Worm (Caenorhabditis elegans) whole organism, midembryonic: ENCODE results near the gene Y9C2UA.1.
A peak's percentile ranks its signal among the peaks of the same experiment; 100 is the strongest.

Source experiments
- T22C8.4 ChIP-seq: fragments of 200-800 bp; sonication (Bioruptor generic); IDR thresholded peaks from 2 replicates; pipeline ENCODE4 v1.3.6; 2022; ENCODE audit warnings: missing genetic modification characterization, missing compliant biosample characterization
- cog-1 ChIP-seq: sonication (generic microtip); optimal IDR thresholded peaks from 2 replicates; lab custom pipeline; 2016; ENCODE audit warnings: missing genetic modification characterization, missing compliant biosample characterization
- flt-1 ChIP-seq: fragments of 200-800 bp; sonication (Bioruptor generic); IDR thresholded peaks from 2 replicates; pipeline ENCODE4 v1.3.6; 2022; ENCODE audit warnings: missing genetic modification characterization, missing compliant biosample characterization
- klf-2 ChIP-seq: fragments of 200-800 bp; sonication (Bioruptor generic); conservative IDR thresholded peaks from 2 replicates; pipeline ENCODE4 v1.3.6; 2022; ENCODE audit warnings: missing genetic modification reagents, missing genetic modification characterization, missing compliant biosample characterization
- med-1 ChIP-seq: sonication (generic microtip); optimal IDR thresholded peaks from 2 replicates; lab custom pipeline; 2017; ENCODE audit warnings: missing genetic modification characterization, mild to moderate bottlenecking, missing compliant biosample characterization, antibody characterized with exemption, missing genetic modification reagents; ENCODE audit not compliant: insufficient read depth
- ref-1 ChIP-seq: fragments of 200-800 bp; sonication (Bioruptor generic); conservative IDR thresholded peaks from 2 replicates; pipeline ENCODE4 v1.3.6; 2022; ENCODE audit warnings: missing genetic modification reagents, missing genetic modification characterization, missing compliant biosample characterization
- tab-1 ChIP-seq: fragments of 200-800 bp; sonication (Bioruptor generic); IDR thresholded peaks from 2 replicates; pipeline ENCODE4 v1.3.6; 2022; ENCODE audit warnings: missing genetic modification characterization, missing compliant biosample characterization
- ztf-23 ChIP-seq: fragments of 200-800 bp; sonication (Bioruptor generic); IDR thresholded peaks from 2 replicates; pipeline ENCODE4 v1.3.6; 2022; ENCODE audit warnings: missing genetic modification reagents, missing genetic modification characterization, missing compliant biosample characterization
- ztf-29 ChIP-seq: fragments of 200-800 bp; sonication (Bioruptor generic); IDR thresholded peaks from 2 replicates; pipeline ENCODE4 v1.3.6; 2022; ENCODE audit warnings: missing genetic modification reagents, missing genetic modification characterization, missing compliant biosample characterization

The Y9C2UA.1 gene

ce11 chrII:9139172-9139700 lies at the start of gene Y9C2UA.1:
TSS of gene Y9C2UA.1 (plus strand) at chrII:9139650.
- TF ChIP-seq ztf-23, result no peak
- TF ChIP-seq klf-2 (GFP tag; lab: Robert Waterston, UW), result no peak
- TF ChIP-seq cog-1, result no peak
- no peak for TF ChIP-seq flt-1
- no peak for TF ChIP-seq ref-1 (GFP tag; lab: Robert Waterston, UW)
- no peak for TF ChIP-seq tab-1 (GFP tag; lab: Robert Waterston, UW)
- no peak for TF ChIP-seq med-1 (GFP tag; lab: Kevin White, UChicago)
- TF ChIP-seq ztf-29 (GFP tag; lab: Robert Waterston, UW), result no peak
- no peak for TF ChIP-seq T22C8.4 (GFP tag; lab: Robert Waterston, UW)

ce11 chrII:9092910-9093309 lies 46.5 kb upstream of the Y9C2UA.1 start:
- TF ChIP-seq ref-1 (GFP tag; lab: Robert Waterston, UW) (no peak), flt-1 (no peak), klf-2 (GFP tag; lab: Robert Waterston, UW) (no peak), cog-1 (no peak), T22C8.4 (GFP tag; lab: Robert Waterston, UW) (no peak), ztf-23 (no peak), ztf-29 (GFP tag; lab: Robert Waterston, UW) (no peak), med-1 (GFP tag; lab: Kevin White, UChicago) (no peak), tab-1 (GFP tag; lab: Robert Waterston, UW) (no peak)

DNA sequence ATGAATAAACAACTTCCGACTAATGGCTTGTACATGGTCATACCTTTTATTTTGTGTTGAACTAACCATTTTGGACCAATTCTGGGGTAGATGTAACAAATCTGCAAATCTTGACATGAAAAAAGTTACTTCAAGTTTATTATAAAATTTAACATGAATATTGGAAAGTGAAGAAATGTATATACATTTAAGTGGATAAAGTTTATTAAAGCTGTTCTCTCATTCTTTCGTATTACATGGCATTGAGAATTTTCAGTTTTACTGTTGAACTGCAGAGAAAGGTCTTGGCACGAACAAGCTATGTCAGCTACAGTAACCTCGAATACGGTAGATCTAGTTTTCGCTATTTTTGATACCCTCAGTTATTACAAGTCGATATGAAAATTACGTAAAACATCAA lies 45.9 kb upstream of the Y9C2UA.1 start, which contains the start of gene C07H4.1:
Gene C07H4.1 (minus strand): TSS at position 101 of the 400 bp plus-strand sequence.
- no peak for TF ChIP-seq ref-1 (GFP tag; lab: Robert Waterston, UW)
- no peak for TF ChIP-seq klf-2 (GFP tag; lab: Robert Waterston, UW)
- no peak for TF ChIP-seq tab-1 (GFP tag; lab: Robert Waterston, UW)
- no peak for TF ChIP-seq flt-1
- TF ChIP-seq med-1 (GFP tag; lab: Kevin White, UChicago), result no peak
- no peak for TF ChIP-seq ztf-23
- no peak for TF ChIP-seq T22C8.4 (GFP tag; lab: Robert Waterston, UW)
- TF ChIP-seq ztf-29 (GFP tag; lab: Robert Waterston, UW), result no peak
- TF ChIP-seq cog-1, result no peak

DNA sequence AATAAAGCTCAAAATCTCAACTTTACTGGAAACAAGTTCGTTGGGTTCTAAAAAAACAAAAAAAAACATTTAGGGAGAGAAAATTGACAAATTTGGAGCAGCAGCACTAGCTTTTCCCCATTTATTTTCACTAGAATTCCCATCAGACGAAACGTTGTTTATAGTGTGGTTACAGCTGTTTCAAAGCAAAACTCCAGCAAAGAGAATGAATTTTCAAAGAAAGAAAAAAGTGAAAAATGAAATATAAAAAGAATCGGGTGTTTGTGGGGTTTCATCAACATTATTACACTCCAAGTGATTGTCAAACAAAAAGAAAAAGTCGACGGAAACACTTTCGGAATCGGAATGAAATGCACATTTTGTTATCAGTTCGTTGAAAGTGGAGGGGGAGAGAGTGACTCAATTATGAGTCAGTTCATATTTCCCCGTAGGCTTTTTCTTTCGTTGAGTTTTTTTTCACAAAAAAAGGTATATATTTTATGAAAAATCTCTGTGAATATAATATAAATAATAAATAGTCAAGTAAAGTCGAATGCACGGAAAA lies 45.1 kb upstream of the Y9C2UA.1 start:
- TF ChIP-seq med-1 (GFP tag; lab: Kevin White, UChicago) (no peak), cog-1 (no peak), flt-1 (no peak), ref-1 (GFP tag; lab: Robert Waterston, UW) (no peak), tab-1 (GFP tag; lab: Robert Waterston, UW) (no peak), T22C8.4 (GFP tag; lab: Robert Waterston, UW) (no peak), klf-2 (GFP tag; lab: Robert Waterston, UW) (no peak), ztf-29 (GFP tag; lab: Robert Waterston, UW) (no peak), ztf-23 (no peak)

- TF ChIP-seq T22C8.4 (GFP tag; lab: Robert Waterston, UW) (no peak), klf-2 (GFP tag; lab: Robert Waterston, UW) (no peak), tab-1 (GFP tag; lab: Robert Waterston, UW) (no peak), ztf-29 (GFP tag; lab: Robert Waterston, UW) (no peak), med-1 (GFP tag; lab: Kevin White, UChicago) (no peak), cog-1 (no peak), ref-1 (GFP tag; lab: Robert Waterston, UW) (no peak), ztf-23 (no peak), flt-1 (no peak)
These were observed 42.1 kb upstream of the Y9C2UA.1 start for ce11 chrII:9097302-9097701.

DNA sequence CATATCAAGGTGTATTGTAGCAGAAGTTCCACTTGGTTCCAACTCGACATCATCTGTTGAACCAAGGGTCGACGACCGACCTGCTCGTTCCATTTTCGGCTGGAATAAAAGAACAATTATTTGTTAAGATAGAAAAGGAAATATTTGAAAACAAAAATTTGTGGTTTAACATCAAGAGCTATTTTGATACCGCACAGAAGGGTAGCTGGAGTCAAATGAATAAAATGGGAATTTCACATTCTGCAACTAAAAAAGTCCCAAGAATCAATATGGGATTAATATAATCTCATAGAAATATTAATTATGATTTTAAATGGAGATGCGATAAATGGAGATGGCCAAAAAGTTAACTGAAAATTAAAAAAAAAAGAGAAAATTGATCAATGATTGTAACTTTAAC lies 40.9 kb upstream of the Y9C2UA.1 start, which contains the start of gene clh-5:
Gene clh-5 (minus strand): TSS at position 101 of the 400 bp plus-strand sequence.
- TF ChIP-seq ztf-23 (no peak), med-1 (GFP tag; lab: Kevin White, UChicago) (no peak), tab-1 (GFP tag; lab: Robert Waterston, UW) (no peak), cog-1 (no peak), flt-1 (no peak), ztf-29 (GFP tag; lab: Robert Waterston, UW) (no peak), klf-2 (GFP tag; lab: Robert Waterston, UW) (no peak), ref-1 (GFP tag; lab: Robert Waterston, UW) (no peak), T22C8.4 (GFP tag; lab: Robert Waterston, UW) (no peak)

ce11 chrII:9099017-9099416 lies 40.4 kb upstream of the Y9C2UA.1 start, which contains the start of gene T24H10.1:
TSS of gene T24H10.1 (plus strand) at chrII:9099371.
- TF ChIP-seq klf-2 (GFP tag; lab: Robert Waterston, UW) (no peak), flt-1 (no peak), ztf-29 (GFP tag; lab: Robert Waterston, UW) (no peak), tab-1 (GFP tag; lab: Robert Waterston, UW) (no peak), med-1 (GFP tag; lab: Kevin White, UChicago) (no peak)

DNA sequence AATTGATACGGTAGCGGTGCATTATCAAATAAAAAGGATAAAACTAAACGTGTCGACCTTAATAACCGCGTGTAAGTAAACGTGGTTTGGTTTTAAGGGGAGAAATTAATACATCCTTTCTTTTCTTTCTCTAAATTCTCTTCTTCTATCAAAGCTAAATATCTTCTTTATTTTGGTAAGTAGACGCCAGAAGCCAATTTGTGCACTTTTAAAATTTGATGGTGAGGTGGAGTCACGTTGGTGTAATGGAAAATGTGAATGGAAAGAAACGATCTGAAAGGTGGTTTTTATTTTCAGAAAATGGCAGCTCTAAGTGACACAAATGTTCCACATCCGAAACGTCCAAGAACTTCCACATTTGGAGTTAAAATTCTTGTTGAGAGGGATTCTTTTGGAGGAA lies 38.7 kb upstream of the Y9C2UA.1 start, which contains the start of gene T24H10.5:
Gene T24H10.5 (plus strand): TSS at position 301 of the 400 bp plus-strand sequence.
- no peak for TF ChIP-seq ref-1 (GFP tag; lab: Robert Waterston, UW)
- TF ChIP-seq tab-1 (GFP tag; lab: Robert Waterston, UW), result no peak
- TF ChIP-seq T22C8.4 (GFP tag; lab: Robert Waterston, UW), result no peak
- no peak for TF ChIP-seq med-1 (GFP tag; lab: Kevin White, UChicago)
- no peak for TF ChIP-seq ztf-29 (GFP tag; lab: Robert Waterston, UW)
- no peak for TF ChIP-seq flt-1
- TF ChIP-seq klf-2 (GFP tag; lab: Robert Waterston, UW), result no peak
- no peak for TF ChIP-seq ztf-23
- TF ChIP-seq cog-1, result no peak

- TF ChIP-seq klf-2 (GFP tag; lab: Robert Waterston, UW) (0 out of 2 replicates have a peak, but pooled peaks have one; percentile 14), ref-1 (GFP tag; lab: Robert Waterston, UW) (0 out of 2 replicates have a peak, but pooled peaks have one; percentile 28), tab-1 (GFP tag; lab: Robert Waterston, UW) (peak; percentile 83), ztf-29 (GFP tag; lab: Robert Waterston, UW) (0 out of 2 replicates have a peak, but pooled peaks have one; percentile 28), flt-1 (peak; percentile 89), T22C8.4 (GFP tag; lab: Robert Waterston, UW) (peak; percentile 21; the same call in 1 of the 2 replicates), ztf-23 (peak; percentile 60; the same call in 1 of the 2 replicates)
These were observed 36.8 kb upstream of the Y9C2UA.1 start for ce11 chrII:9102623-9103022.
